Worm (Caenorhabditis elegans): ENCODE results near the gene hrg-7.

Gene hrg-7

ce11 chrV:12773852-12774251, 32.0 kb downstream of the hrg-7 start:
- TF ChIP-seq ham-2 (GFP tag; optimal IDR thresholded peaks at IDR 0.05), result no peak
- TF ChIP-seq unc-120 (tag; optimal IDR thresholded peaks at IDR 0.05; ENCODE audit: poor library complexity, severe bottlenecking), result no peak
- TF ChIP-seq hlh-1 (tag; optimal IDR thresholded peaks at IDR 0.05), result no peak
- no peak for TF ChIP-seq pha-4 (tag; optimal IDR thresholded peaks at IDR 0.05)
- TF ChIP-seq unc-62 (GFP tag; optimal IDR thresholded peaks at IDR 0.05), result no peak
- TF ChIP-seq mls-2 (tag; optimal IDR thresholded peaks at IDR 0.05), result no peak
- no peak for TF ChIP-seq blmp-1 (tag; optimal IDR thresholded peaks at IDR 0.05)
- no peak for TF ChIP-seq elt-1 (tag; optimal IDR thresholded peaks at IDR 0.05; ENCODE audit: borderline replicate concordance, insufficient read depth)
- no peak for TF ChIP-seq lsy-2 (tag; optimal IDR thresholded peaks at IDR 0.05)
- TF ChIP-seq ceh-83 (GFP tag; optimal IDR thresholded peaks at IDR 0.05), result no peak
- no peak for TF ChIP-seq bed-3 (GFP tag; optimal IDR thresholded peaks at IDR 0.05)
- no peak for TF ChIP-seq cnd-1 (tag; optimal IDR thresholded peaks at IDR 0.05)
- no peak for TF ChIP-seq mab-5 (tag; optimal IDR thresholded peaks at IDR 0.05)
- TF ChIP-seq unc-39 (tag; optimal IDR thresholded peaks at IDR 0.05), result no peak
- TF ChIP-seq nhr-237 (tag; optimal IDR thresholded peaks at IDR 0.05), result no peak
- no peak for TF ChIP-seq ceh-43 (GFP tag; optimal IDR thresholded peaks at IDR 0.05)
- TF ChIP-seq ztf-11 (tag; optimal IDR thresholded peaks at IDR 0.05), result no peak
- no peak for TF ChIP-seq snpc-4 (tag; optimal IDR thresholded peaks at IDR 0.05)
- no peak for TF ChIP-seq nhr-28 (tag; optimal IDR thresholded peaks at IDR 0.05)
- TF ChIP-seq lin-13 (tag; optimal IDR thresholded peaks at IDR 0.05), result no peak

- no peak for TF ChIP-seq ceh-39 (tag; optimal IDR thresholded peaks at IDR 0.05)
- peak; percentile 78 for TF ChIP-seq ham-2 (GFP tag; optimal IDR thresholded peaks at IDR 0.05)
- peak; percentile 84 for TF ChIP-seq flh-1 (GFP tag; optimal IDR thresholded peaks at IDR 0.05)
- peak; percentile 86 for TF ChIP-seq bed-3 (GFP tag; optimal IDR thresholded peaks at IDR 0.05)
- peak; percentile 93 for TF ChIP-seq unc-120 (tag; optimal IDR thresholded peaks at IDR 0.05; ENCODE audit: poor library complexity, severe bottlenecking)
- TF ChIP-seq zip-8 (tag; optimal IDR thresholded peaks at IDR 0.05), result no peak
- peak; percentile 59 for TF ChIP-seq ztf-11 (tag; optimal IDR thresholded peaks at IDR 0.05)
- peak; percentile 66 for TF ChIP-seq nhr-28 (tag; optimal IDR thresholded peaks at IDR 0.05)
- no peak for TF ChIP-seq elt-1 (tag; optimal IDR thresholded peaks at IDR 0.05; ENCODE audit: borderline replicate concordance, insufficient read depth)
- TF ChIP-seq nhr-12 (tag; optimal IDR thresholded peaks at IDR 0.05), result no peak
- TF ChIP-seq nhr-76 (tag; optimal IDR thresholded peaks at IDR 0.05), result no peak
- peak; percentile 96 for TF ChIP-seq drap-1 (GFP tag; optimal IDR thresholded peaks at IDR 0.05)
- no peak for TF ChIP-seq nhr-2 (tag; optimal IDR thresholded peaks at IDR 0.05)
- TF ChIP-seq ces-1 (GFP tag; optimal IDR thresholded peaks at IDR 0.05), result no peak
- no peak for TF ChIP-seq nhr-237 (tag; optimal IDR thresholded peaks at IDR 0.05)
- TF ChIP-seq cnd-1 (tag; optimal IDR thresholded peaks at IDR 0.05), result peak; percentile 93
- peak; percentile 94 for TF ChIP-seq M03D4.4 (tag; optimal IDR thresholded peaks at IDR 0.05)
- TF ChIP-seq tbx-8 (GFP tag; optimal IDR thresholded peaks at IDR 0.05), result peak; percentile 75
- TF ChIP-seq mep-1 (tag; optimal IDR thresholded peaks at IDR 0.05), result peak; percentile 76
- TF ChIP-seq sem-2 (GFP tag; optimal IDR thresholded peaks at IDR 0.05), result peak; percentile 90
- peak; percentile 98 for TF ChIP-seq mls-2 (tag; optimal IDR thresholded peaks at IDR 0.05)
- TF ChIP-seq snpc-4 (tag; optimal IDR thresholded peaks at IDR 0.05), result no peak
- peak; percentile 26 for TF ChIP-seq unc-62 (GFP tag; optimal IDR thresholded peaks at IDR 0.05)
- TF ChIP-seq ceh-83 (GFP tag; optimal IDR thresholded peaks at IDR 0.05), result peak; percentile 95
- TF ChIP-seq ceh-43 (GFP tag; optimal IDR thresholded peaks at IDR 0.05), result peak; percentile 88
- no peak for TF ChIP-seq blmp-1 (tag; optimal IDR thresholded peaks at IDR 0.05)
- peak; percentile 92 for TF ChIP-seq lin-32 (GFP tag; optimal IDR thresholded peaks at IDR 0.05)
- TF ChIP-seq lin-13 (tag; optimal IDR thresholded peaks at IDR 0.05), result peak; percentile 24
- TF ChIP-seq hlh-1 (tag; optimal IDR thresholded peaks at IDR 0.05), result no peak
- TF ChIP-seq elt-3 (tag; optimal IDR thresholded peaks at IDR 0.05), result peak; percentile 8
- TF ChIP-seq unc-39 (tag; optimal IDR thresholded peaks at IDR 0.05), result no peak
- peak; percentile 62 for TF ChIP-seq pha-4 (tag; optimal IDR thresholded peaks at IDR 0.05)
- peak; percentile 55 for TF ChIP-seq lsy-2 (tag; optimal IDR thresholded peaks at IDR 0.05)
- no peak for TF ChIP-seq mab-5 (tag; optimal IDR thresholded peaks at IDR 0.05)
- peak; percentile 97 for TF ChIP-seq sptf-1 (tag; optimal IDR thresholded peaks at IDR 0.05)
Measured at ce11 chrV:12780248-12780647, 38.4 kb downstream of the hrg-7 start.

DNA sequence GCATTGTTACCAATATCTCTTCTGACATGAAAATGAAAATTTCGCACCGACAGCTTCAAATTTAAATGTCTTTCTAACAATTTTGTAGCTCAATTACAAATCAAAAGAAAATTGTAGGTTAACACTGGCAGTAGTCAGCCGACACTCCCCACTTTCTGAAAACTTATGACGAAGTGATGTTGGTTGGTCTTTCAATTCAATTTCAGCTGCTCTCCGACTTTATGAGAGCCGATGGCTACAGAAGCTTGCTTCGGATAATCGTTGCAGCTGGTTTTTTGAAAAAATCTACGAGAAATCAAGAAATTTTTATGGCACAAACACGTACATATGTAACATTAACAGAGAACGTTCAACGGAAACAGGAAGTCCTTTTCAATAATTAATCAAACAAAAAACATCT, 43.0 kb downstream of the hrg-7 start, which contains the start of gene sre-20:
sre-20 (minus strand) TSS at position 101 of the 400 bp plus-strand sequence.
- no peak for TF ChIP-seq lsy-2 (tag; optimal IDR thresholded peaks at IDR 0.05)
- no peak for TF ChIP-seq bed-3 (GFP tag; optimal IDR thresholded peaks at IDR 0.05)
- no peak for TF ChIP-seq ceh-39 (tag; optimal IDR thresholded peaks at IDR 0.05)
- no peak for TF ChIP-seq flh-1 (GFP tag; optimal IDR thresholded peaks at IDR 0.05)
- TF ChIP-seq nhr-12 (tag; optimal IDR thresholded peaks at IDR 0.05), result no peak
- no peak for TF ChIP-seq mab-5 (tag; optimal IDR thresholded peaks at IDR 0.05)
- no peak for TF ChIP-seq sem-2 (GFP tag; optimal IDR thresholded peaks at IDR 0.05)
- no peak for TF ChIP-seq snpc-4 (tag; optimal IDR thresholded peaks at IDR 0.05)
- no peak for TF ChIP-seq nhr-2 (tag; optimal IDR thresholded peaks at IDR 0.05)
- no peak for TF ChIP-seq unc-120 (tag; optimal IDR thresholded peaks at IDR 0.05; ENCODE audit: poor library complexity, severe bottlenecking)
- TF ChIP-seq tbx-8 (GFP tag; optimal IDR thresholded peaks at IDR 0.05), result no peak
- no peak for TF ChIP-seq hlh-1 (tag; optimal IDR thresholded peaks at IDR 0.05)

Data from whole organism, mixed stage, embryonic.